Fruit fly (Drosophila melanogaster) whole organism, embryonic: ENCODE results near the gene CG1896.
A peak's percentile ranks its signal among the peaks of the same experiment; 100 is the strongest.

Experiments used
- Aef1 ChIP-seq: fragments of 200-800 bp; sonication (Bioruptor generic); IDR thresholded peaks from 3 replicates; pipeline ENCODE4 v1.3.6; 2022; ENCODE audit warnings: missing biosample characterization, missing genetic modification characterization
- Antp ChIP-seq: fragments of 200-800 bp; sonication (Bioruptor generic); optimal IDR thresholded peaks from 3 replicates; lab custom pipeline; 2016; ENCODE audit warnings: missing biosample characterization, missing genetic modification characterization
- CG1024 ChIP-seq: fragments of 200-800 bp; sonication (Bioruptor generic); IDR thresholded peaks from 2 replicates; pipeline ENCODE4 v1.3.6; 2022; ENCODE audit warnings: missing biosample characterization, missing genetic modification characterization
- CG10543 ChIP-seq: fragments of 200-800 bp; sonication (Bioruptor generic); optimal IDR thresholded peaks from 3 replicates; lab custom pipeline; 2017; ENCODE audit warnings: missing biosample characterization, mild to moderate bottlenecking, missing genetic modification characterization, moderate library complexity
- CG10654 ChIP-seq: fragments of 200-800 bp; sonication (Bioruptor generic); optimal IDR thresholded peaks from 2 replicates; lab custom pipeline; 2016; ENCODE audit warnings: missing biosample characterization, missing genetic modification characterization
- CG11695 ChIP-seq: fragments of 200-800 bp; sonication (Bioruptor generic); IDR thresholded peaks from 3 replicates; pipeline ENCODE4 v1.3.6; 2022; ENCODE audit warnings: missing biosample characterization, missing genetic modification characterization
- CG13775 ChIP-seq: fragments of 200-800 bp; sonication (Bioruptor generic); optimal IDR thresholded peaks from 3 replicates; lab custom pipeline; 2017; ENCODE audit warnings: missing biosample characterization, mild to moderate bottlenecking, missing genetic modification characterization
- CG14860 ChIP-seq: fragments of 200-800 bp; sonication (Bioruptor generic); IDR thresholded peaks from 3 replicates; pipeline ENCODE4 v1.3.6; 2022; ENCODE audit warnings: missing biosample characterization, missing genetic modification characterization; ENCODE audit not compliant: partially characterized antibody
- CG15479 ChIP-seq: fragments of 200-800 bp; sonication (Bioruptor generic); optimal IDR thresholded peaks from 3 replicates; lab custom pipeline; 2019; ENCODE audit warnings: missing biosample characterization, mild to moderate bottlenecking, missing genetic modification characterization, moderate library complexity
- CG16813 ChIP-seq: fragments of 200-800 bp; sonication (Bioruptor generic); IDR thresholded peaks from 3 replicates; pipeline ENCODE4 v1.3.6; 2022; ENCODE audit warnings: missing biosample characterization, missing genetic modification characterization; ENCODE audit not compliant: partially characterized antibody
- CG17328 ChIP-seq: fragments of 200-800 bp; sonication (Bioruptor generic); IDR thresholded peaks from 2 replicates; pipeline ENCODE4 v1.3.6; 2022; ENCODE audit warnings: missing biosample characterization, missing genetic modification characterization
- CG17361 ChIP-seq: fragments of 200-800 bp; sonication (Bioruptor generic); IDR thresholded peaks from 3 replicates; pipeline ENCODE4 v1.3.6; 2022; ENCODE audit warnings: missing biosample characterization, missing genetic modification characterization
- CG18599 ChIP-seq: fragments of 200-800 bp; sonication (Bioruptor generic); optimal IDR thresholded peaks from 3 replicates; lab custom pipeline; 2017; ENCODE audit warnings: missing biosample characterization, missing genetic modification characterization, mild to moderate bottlenecking, moderate library complexity, missing genetic modification reagents
- CG2202 ChIP-seq: fragments of 200-800 bp; sonication (Bioruptor generic); optimal IDR thresholded peaks from 2 replicates; lab custom pipeline; 2018; ENCODE audit warnings: missing biosample characterization, mild to moderate bottlenecking, missing genetic modification characterization
- CG2712 ChIP-seq: fragments of 200-800 bp; optimal IDR thresholded peaks from 3 replicates; lab custom pipeline; 2019; ENCODE audit warnings: missing biosample characterization, mild to moderate bottlenecking, missing genetic modification characterization, moderate library complexity
- CG30020 ChIP-seq: fragments of 200-800 bp; optimal IDR thresholded peaks from 2 replicates; lab custom pipeline; 2019; ENCODE audit warnings: missing biosample characterization, mild to moderate bottlenecking, missing genetic modification characterization, moderate library complexity
- CG3407 ChIP-seq: fragments of 200-800 bp; sonication (Bioruptor generic); optimal IDR thresholded peaks from 2 replicates; lab custom pipeline; 2018; ENCODE audit warnings: missing biosample characterization, mild to moderate bottlenecking, missing genetic modification characterization
- CG6654 ChIP-seq: fragments of 200-800 bp; sonication (Bioruptor generic); optimal IDR thresholded peaks from 2 replicates; lab custom pipeline; 2017; ENCODE audit warnings: missing biosample characterization, mild to moderate bottlenecking, missing genetic modification characterization
- CG6813 ChIP-seq: fragments of 200-800 bp; sonication (Bioruptor generic); optimal IDR thresholded peaks from 2 replicates; lab custom pipeline; 2017; ENCODE audit warnings: missing biosample characterization, missing genetic modification characterization, mild to moderate bottlenecking, moderate library complexity, missing genetic modification reagents
- CG8281 ChIP-seq: fragments of 200-800 bp; sonication (Bioruptor generic); optimal IDR thresholded peaks from 2 replicates; lab custom pipeline; 2018; ENCODE audit warnings: missing biosample characterization, mild to moderate bottlenecking, missing genetic modification characterization, moderate library complexity
- CG8478 ChIP-seq: fragments of >200 bp; optimal IDR thresholded peaks from 2 replicates; lab custom pipeline; 2018
- D ChIP-seq, 2 experiments: fragments of 200-800 bp in 1 of 2; fragments of >200 bp in 1 of 2; sonication (Bioruptor generic) in 1 of 2; optimal IDR thresholded peaks; 2 replicates in 1 of 2; 3 replicates in 1 of 2; lab custom pipeline; 2017; ENCODE audit warnings: mild to moderate bottlenecking in 1 of 2, missing biosample characterization in 1 of 2, missing genetic modification characterization in 1 of 2, missing genetic modification reagents in 1 of 2
- Dll ChIP-seq: fragments of 200-800 bp; sonication (Bioruptor generic); IDR thresholded peaks from 4 replicates; pipeline ENCODE4 v1.3.6; 2022; ENCODE audit warnings: missing biosample characterization, missing genetic modification characterization; ENCODE audit not compliant: partially characterized antibody
- Hey ChIP-seq: fragments of 200-800 bp; sonication (Bioruptor generic); optimal IDR thresholded peaks from 3 replicates; lab custom pipeline; 2018; ENCODE audit warnings: missing biosample characterization, mild to moderate bottlenecking, missing genetic modification characterization
- Med ChIP-seq: fragments of 200-800 bp; sonication (Bioruptor generic); peaks from one replicate; lab custom pipeline; 2016; ENCODE audit warnings: missing biosample characterization, missing genetic modification characterization, mild to moderate bottlenecking, inconsistent platforms, moderate library complexity
- NK7.1 ChIP-seq: fragments of 200-800 bp; sonication (Bioruptor generic); optimal IDR thresholded peaks from 3 replicates; lab custom pipeline; 2016; ENCODE audit warnings: missing biosample characterization, missing genetic modification characterization
- Rfx ChIP-seq: fragments of 200-800 bp; sonication (Bioruptor generic); IDR thresholded peaks from 2 replicates; pipeline ENCODE4 v1.3.6; 2022; ENCODE audit warnings: missing biosample characterization, missing genetic modification characterization
- Sox100B ChIP-seq: fragments of 200-800 bp; sonication (Bioruptor generic); optimal IDR thresholded peaks from 3 replicates; lab custom pipeline; 2018; ENCODE audit warnings: missing biosample characterization, mild to moderate bottlenecking, missing genetic modification characterization
- ap ChIP-seq: fragments of 200-800 bp; sonication (Bioruptor generic); IDR thresholded peaks from 2 replicates; pipeline ENCODE4 v1.3.6; 2022; ENCODE audit warnings: missing biosample characterization, missing genetic modification characterization
- croc ChIP-seq: fragments of 200-800 bp; sonication (Bioruptor generic); conservative IDR thresholded peaks from 3 replicates; pipeline ENCODE4 v1.3.6; 2022; ENCODE audit warnings: missing biosample characterization, missing genetic modification characterization
- danr ChIP-seq: fragments of 200-800 bp; sonication (Bioruptor generic); IDR thresholded peaks from 2 replicates; pipeline ENCODE4 v1.3.6; 2022; ENCODE audit warnings: missing biosample characterization, missing genetic modification characterization
- gcm2 ChIP-seq: fragments of 200-800 bp; sonication (Bioruptor generic); optimal IDR thresholded peaks from 2 replicates; lab custom pipeline; 2016; ENCODE audit warnings: missing biosample characterization, missing genetic modification characterization
- gem ChIP-seq: fragments of 200-800 bp; sonication (Bioruptor generic); optimal IDR thresholded peaks from 2 replicates; lab custom pipeline; 2019; ENCODE audit warnings: missing biosample characterization, mild to moderate bottlenecking, missing genetic modification characterization, moderate library complexity
- gsb ChIP-seq: fragments of 200-800 bp; sonication (Bioruptor generic); IDR thresholded peaks from 2 replicates; pipeline ENCODE4 v1.3.6; 2022; ENCODE audit warnings: missing biosample characterization, missing genetic modification characterization
- ham ChIP-seq: fragments of 200-800 bp; sonication (Bioruptor generic); IDR thresholded peaks from 2 replicates; pipeline ENCODE4 v1.3.6; 2022; ENCODE audit warnings: missing biosample characterization, missing genetic modification characterization
- hkb ChIP-seq, 2 experiments: fragments of 200-800 bp in 1 of 2; fragments of >200 bp in 1 of 2; sonication (Bioruptor generic) in 1 of 2; IDR thresholded peaks in 1 of 2; optimal IDR thresholded peaks in 1 of 2; 2 replicates each; pipeline versions ENCODE4 v1.3.6 to Lab custom; 2017 to 2022; ENCODE audit warnings: missing biosample characterization in 1 of 2, missing genetic modification characterization in 1 of 2
- ken ChIP-seq: fragments of 200-800 bp; sonication (Bioruptor generic); IDR thresholded peaks from 3 replicates; pipeline ENCODE4 v1.3.6; 2022; ENCODE audit warnings: missing biosample characterization, missing genetic modification characterization
- lbe ChIP-seq: fragments of 200-800 bp; sonication (Bioruptor generic); optimal IDR thresholded peaks from 2 replicates; lab custom pipeline; 2016; ENCODE audit warnings: missing biosample characterization, mild to moderate bottlenecking, missing genetic modification characterization
- lov ChIP-seq, 2 experiments: fragments of 200-800 bp in 1 of 2; fragments of >200 bp in 1 of 2; sonication (Bioruptor generic) in 1 of 2; IDR thresholded peaks in 1 of 2; optimal IDR thresholded peaks in 1 of 2; 2 replicates in 1 of 2; 3 replicates in 1 of 2; pipeline versions ENCODE4 v1.3.6 to Lab custom; 2017 to 2022; ENCODE audit warnings: missing biosample characterization in 1 of 2, missing genetic modification characterization in 1 of 2
- otp ChIP-seq: fragments of 200-800 bp; sonication (Bioruptor generic); IDR thresholded peaks from 3 replicates; pipeline ENCODE4, ENCODE4 v1.3.6; 2022; ENCODE audit warnings: missing biosample characterization, missing genetic modification characterization
- pb ChIP-seq: fragments of 200-800 bp; sonication (Bioruptor generic); optimal IDR thresholded peaks from 3 replicates; lab custom pipeline; 2016; ENCODE audit warnings: missing biosample characterization, missing genetic modification characterization
- psq ChIP-seq: fragments of 200-800 bp; sonication (Bioruptor generic); optimal IDR thresholded peaks from 2 replicates; lab custom pipeline; 2017; ENCODE audit warnings: missing biosample characterization, missing genetic modification characterization
- sisA ChIP-seq: fragments of 200-800 bp; sonication (Bioruptor generic); IDR thresholded peaks from 2 replicates; pipeline ENCODE4 v1.3.6; 2022; ENCODE audit warnings: missing biosample characterization, missing genetic modification characterization
- slp2 ChIP-seq: fragments of 200-800 bp; sonication (Bioruptor generic); optimal IDR thresholded peaks from 2 replicates; lab custom pipeline; 2016; ENCODE audit warnings: missing biosample characterization, missing genetic modification characterization
- sob ChIP-seq: fragments of 200-800 bp; sonication (Bioruptor generic); IDR thresholded peaks from 2 replicates; pipeline ENCODE4 v1.3.6; 2022; ENCODE audit warnings: missing biosample characterization, missing genetic modification characterization
- stc ChIP-seq: fragments of 200-800 bp; sonication (Bioruptor generic); IDR thresholded peaks from 2 replicates; pipeline ENCODE4 v1.3.6; 2022; ENCODE audit warnings: missing biosample characterization, missing genetic modification characterization
- ttk ChIP-seq: fragments of 200-800 bp; sonication (Bioruptor generic); IDR thresholded peaks from 2 replicates; pipeline ENCODE4 v2.1.2; 2022; ENCODE audit warnings: missing biosample characterization, missing genetic modification characterization
- zfh2 ChIP-seq: fragments of 200-800 bp; sonication (Bioruptor generic); optimal IDR thresholded peaks from 2 replicates; lab custom pipeline; 2016; ENCODE audit warnings: missing biosample characterization, missing genetic modification characterization

Gene CG1896

DNA sequence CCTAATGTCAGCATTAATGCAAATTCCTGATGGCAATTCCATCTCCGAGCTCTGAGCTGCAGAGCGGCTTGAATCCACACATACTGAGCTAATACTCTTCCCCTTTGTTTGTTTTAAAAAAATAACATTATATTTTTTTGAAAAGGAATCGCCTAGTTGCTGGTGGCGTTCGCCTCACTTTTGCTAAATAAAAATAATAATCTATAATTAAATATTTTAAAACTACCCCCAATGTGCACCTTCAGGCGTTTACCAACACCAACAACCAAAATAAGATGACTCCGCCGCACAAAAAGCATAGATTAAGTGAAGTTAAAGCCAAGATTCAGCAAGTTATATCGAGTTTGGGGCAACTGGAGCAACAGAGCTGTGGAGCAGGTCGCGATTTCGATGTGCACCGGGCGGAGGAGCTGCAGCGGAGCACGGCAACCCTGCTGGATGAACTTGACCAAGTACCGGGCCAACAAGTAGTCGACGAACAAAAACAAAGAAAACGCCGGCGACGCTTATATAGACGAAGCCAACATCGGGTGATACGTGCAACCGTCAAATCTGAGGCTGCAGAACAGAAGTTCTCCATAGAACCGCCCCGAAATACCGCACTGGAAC, at the start of gene CG1896 (continued):
- peak; percentile 22 for TF ChIP-seq CG3407 (GFP tag; lab: Kevin White, UChicago)
- TF ChIP-seq slp2: no peak
- TF ChIP-seq gcm2: no peak
- TF ChIP-seq CG10654: peak; percentile 45
- peak; percentile 62 for TF ChIP-seq CG18599 (GFP tag; lab: Kevin White, UChicago)
- no peak for TF ChIP-seq lov (optimal IDR thresholded peaks at IDR 0.05; lab: Kevin White, UChicago)
- TF ChIP-seq lov (GFP tag; IDR thresholded peaks at IDR 0.05; lab: Robert Waterston, UW): no peak
- peak; percentile 47; the same call in 1 of the 2 replicates for TF ChIP-seq ap (GFP tag; lab: Robert Waterston, UW)
- TF ChIP-seq Aef1 (GFP tag; lab: Robert Waterston, UW): peak; percentile 10; the same call in 1 of the 3 replicates
- TF ChIP-seq sisA (GFP tag; lab: Robert Waterston, UW): peak; percentile 24; the same call in 1 of the 2 replicates
- no peak for TF ChIP-seq psq (GFP tag; lab: Kevin White, UChicago)
- TF ChIP-seq Med: peak; percentile 72
- peak; percentile 69 for TF ChIP-seq sob (GFP tag; lab: Robert Waterston, UW)
- TF ChIP-seq lbe (GFP tag; lab: Kevin White, UChicago): peak; percentile 68
- no peak for TF ChIP-seq zfh2 (GFP tag; lab: Kevin White, UChicago)
- peak; percentile 28; the same call in 1 of the 3 replicates for TF ChIP-seq croc (GFP tag; lab: Robert Waterston, UW)
- no peak for TF ChIP-seq CG15479 (GFP tag; lab: Kevin White, UChicago)
- TF ChIP-seq pb (GFP tag; lab: Kevin White, UChicago): no peak
- TF ChIP-seq Sox100B (GFP tag; lab: Kevin White, UChicago): no peak
- peak; percentile 78; the same call in 1 of the 2 replicates for TF ChIP-seq ttk (GFP tag; lab: Robert Waterston, UW)
- no peak for TF ChIP-seq D (optimal IDR thresholded peaks at IDR 0.05; lab: Kevin White, UChicago)
- TF ChIP-seq D (GFP tag; optimal IDR thresholded peaks at IDR 0.05; lab: Kevin White, UChicago): no peak
- TF ChIP-seq CG6813 (GFP tag; lab: Kevin White, UChicago): peak; percentile 27
- TF ChIP-seq CG11695 (GFP tag; lab: Robert Waterston, UW): peak; percentile 65; the same call in 1 of the 3 replicates
- no peak for TF ChIP-seq CG16813 (GFP tag; lab: Robert Waterston, UW)
- TF ChIP-seq CG8478 (lab: Kevin White, UChicago): no peak
- peak; percentile 33 for TF ChIP-seq CG13775 (GFP tag; lab: Kevin White, UChicago)
- no peak for TF ChIP-seq CG10543 (GFP tag; lab: Kevin White, UChicago)
- TF ChIP-seq gem (tag; lab: Kevin White, UChicago): peak; percentile 63
- peak; percentile 67; the same call in 2 of the 3 replicates for TF ChIP-seq ken (GFP tag; lab: Robert Waterston, UW)
- peak; percentile 55 for TF ChIP-seq CG2712 (tag; lab: Kevin White, UChicago)
- no peak for TF ChIP-seq CG8281 (tag; lab: Kevin White, UChicago)
- TF ChIP-seq Rfx (GFP tag; lab: Robert Waterston, UW): peak; percentile 50
- no peak for TF ChIP-seq CG14860
- TF ChIP-seq CG6654 (GFP tag; lab: Kevin White, UChicago): peak; percentile 1
- TF ChIP-seq Dll (GFP tag; lab: Robert Waterston, UW): no peak
- 0 out of 2 replicates have a peak, but pooled peaks have one; percentile 29 for TF ChIP-seq CG1024 (GFP tag; lab: Robert Waterston, UW)
- peak; percentile 54 for TF ChIP-seq stc (GFP tag; lab: Robert Waterston, UW)
- peak; percentile 40; the same call in 1 of the 3 replicates for TF ChIP-seq CG17361
- TF ChIP-seq danr: no peak
- TF ChIP-seq hkb (optimal IDR thresholded peaks at IDR 0.05; lab: Kevin White, UChicago): no peak
- TF ChIP-seq hkb (GFP tag; IDR thresholded peaks at IDR 0.05; lab: Robert Waterston, UW): peak; percentile 52; the same call in 1 of the 2 replicates
- TF ChIP-seq ham: no peak
- no peak for TF ChIP-seq CG2202 (tag; lab: Kevin White, UChicago)
- no peak for TF ChIP-seq gsb (GFP tag; lab: Robert Waterston, UW)
- TF ChIP-seq CG17328 (GFP tag; lab: Robert Waterston, UW): peak; percentile 63
- TF ChIP-seq Antp (GFP tag; lab: Kevin White, UChicago): no peak
- TF ChIP-seq Hey (tag; lab: Kevin White, UChicago): no peak
- 0 out of 3 replicates have a peak, but pooled peaks have one; percentile 38 for TF ChIP-seq otp (GFP tag; lab: Robert Waterston, UW)
- no peak for TF ChIP-seq NK7.1
- TF ChIP-seq CG30020: no peak
